Fruit fly (Drosophila melanogaster): ENCODE data around the gene Lip1.

Lip1 gene

DNA sequence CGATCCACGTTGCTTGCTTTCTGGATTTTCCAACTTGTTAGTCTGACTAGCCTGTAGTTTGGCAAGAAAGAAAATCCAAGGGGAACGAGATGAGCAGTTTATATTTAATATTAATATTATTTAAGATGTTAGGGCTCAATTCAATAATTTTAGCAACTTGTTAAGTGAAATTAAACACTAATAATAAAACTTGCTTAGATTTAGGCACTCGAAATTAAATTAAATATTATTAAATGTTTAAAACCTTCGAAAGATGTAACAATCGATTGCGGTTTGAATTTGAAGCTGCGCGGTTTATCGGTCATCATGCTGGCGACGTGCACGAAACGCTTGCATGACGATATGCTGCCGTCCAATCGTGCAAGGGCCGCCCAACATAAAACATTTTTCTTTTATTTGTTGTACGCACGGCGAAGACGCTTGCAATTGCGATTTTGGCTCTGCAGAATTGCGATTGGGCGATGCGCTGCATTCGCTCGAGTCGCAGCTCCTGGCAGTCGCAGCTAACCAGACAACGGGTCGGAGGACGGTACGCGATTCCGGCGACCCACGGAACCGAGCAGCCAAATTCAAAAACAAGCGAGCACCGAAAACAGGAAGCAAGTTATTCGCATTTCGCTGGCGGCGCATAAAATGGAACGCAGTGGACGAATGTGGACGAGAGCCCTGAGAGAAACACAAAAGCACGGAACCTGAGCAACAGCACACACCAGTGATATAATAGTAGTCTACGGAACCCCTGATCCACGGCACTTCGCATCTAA lies 35.8 kb upstream of the Lip1 start, which contains the start of the genes Vha16-5 and CG12299 (continued):
- peak; percentile 69 for TF ChIP-seq gt (GFP tag; IDR thresholded peaks at IDR 0.05)
- peak; percentile 76 for TF ChIP-seq CG16815 (GFP tag; optimal IDR thresholded peaks at IDR 0.05)
- peak; percentile 85 for TF ChIP-seq HLH4C (GFP tag; IDR thresholded peaks at IDR 0.05; ENCODE audit: partially characterized antibody)
- TF ChIP-seq CG6791 (GFP tag; IDR thresholded peaks at IDR 0.05; ENCODE audit: partially characterized antibody): peak; percentile 90
- no peak for TF ChIP-seq br (optimal IDR thresholded peaks at IDR 0.05)
- no peak for TF ChIP-seq CG5180 (GFP tag; optimal IDR thresholded peaks at IDR 0.05)
- no peak for TF ChIP-seq pan (optimal IDR thresholded peaks at IDR 0.05)
- TF ChIP-seq pan (GFP tag; optimal IDR thresholded peaks at IDR 0.05 in 1 of 2, IDR thresholded peaks at IDR 0.05 in 1 of 2): peak in 1 of 2 experiments; percentile 88
- peak; percentile 68 for TF ChIP-seq ftz-f1 (GFP tag; optimal IDR thresholded peaks at IDR 0.05)
- TF ChIP-seq HmgD (GFP tag; optimal IDR thresholded peaks at IDR 0.05): peak; percentile 91
- TF ChIP-seq crp (GFP tag; optimal IDR thresholded peaks at IDR 0.05): peak in 1 of 2 experiments; percentile 57
- peak; percentile 63 for TF ChIP-seq CG18262 (tag; optimal IDR thresholded peaks at IDR 0.05)
- peak; percentile 99 for TF ChIP-seq CG18764 (GFP tag; optimal IDR thresholded peaks at IDR 0.05)
- no peak for TF ChIP-seq scrt (GFP tag; optimal IDR thresholded peaks at IDR 0.05)
- no peak for TF ChIP-seq grn (GFP tag; optimal IDR thresholded peaks at IDR 0.05)
- peak; percentile 30; the same call in 1 of the 2 replicates for TF ChIP-seq CG2129 (GFP tag; IDR thresholded peaks at IDR 0.05; ENCODE audit: partially characterized antibody)
- peak; percentile 71 for TF ChIP-seq Atf-2 (GFP tag; optimal IDR thresholded peaks at IDR 0.05)
- peak; percentile 78 for TF ChIP-seq pum (GFP tag; optimal IDR thresholded peaks at IDR 0.05)
- peak; percentile 87 for TF ChIP-seq CG2889 (GFP tag; IDR thresholded peaks at IDR 0.05)
- no peak for TF ChIP-seq kah (GFP tag; optimal IDR thresholded peaks at IDR 0.05)
- peak; percentile 80 for TF ChIP-seq vnd (GFP tag; IDR thresholded peaks at IDR 0.05; ENCODE audit: partially characterized antibody)
- peak; percentile 93 for TF ChIP-seq CG4282 (GFP tag; optimal IDR thresholded peaks at IDR 0.05)
- peak; percentile 78 for TF ChIP-seq CG6689 (GFP tag; IDR thresholded peaks at IDR 0.05)
- TF ChIP-seq CG4820 (GFP tag; optimal IDR thresholded peaks at IDR 0.05): peak; percentile 82
- no peak for TF ChIP-seq Asciz (GFP tag; optimal IDR thresholded peaks at IDR 0.05)
- peak; percentile 92 for TF ChIP-seq CG13424 (tag; optimal IDR thresholded peaks at IDR 0.05)
- TF ChIP-seq bsh (GFP tag; optimal IDR thresholded peaks at IDR 0.05): peak in 1 of 2 experiments; percentile 80
- no peak for TF ChIP-seq sqz (GFP tag; optimal IDR thresholded peaks at IDR 0.05)
- TF ChIP-seq ewg (GFP tag; optimal IDR thresholded peaks at IDR 0.05): peak; percentile 74
- no peak for TF ChIP-seq CG12071 (GFP tag; optimal IDR thresholded peaks at IDR 0.05)
- TF ChIP-seq kni (GFP tag; optimal IDR thresholded peaks at IDR 0.05): no peak
- no peak for TF ChIP-seq Deaf1 (tag; optimal IDR thresholded peaks at IDR 0.05)
- TF ChIP-seq amos (GFP tag; IDR thresholded peaks at IDR 0.05; ENCODE audit: partially characterized antibody): peak; percentile 88
- TF ChIP-seq Mes4 (GFP tag; optimal IDR thresholded peaks at IDR 0.05): peak; percentile 67
- peak; percentile 83 for TF ChIP-seq row (GFP tag; IDR thresholded peaks at IDR 0.05)
- peak; percentile 84 to 88 for TF ChIP-seq Pdp1 (GFP tag; optimal IDR thresholded peaks at IDR 0.05)
- TF ChIP-seq Rfx (GFP tag; IDR thresholded peaks at IDR 0.05): peak; percentile 96
- peak; percentile 83 for TF ChIP-seq bab2 (GFP tag; optimal IDR thresholded peaks at IDR 0.05)
- peak; percentile 70 for TF ChIP-seq CG17802 (tag; optimal IDR thresholded peaks at IDR 0.05)
- peak; percentile 70 for TF ChIP-seq HmgZ (tag; optimal IDR thresholded peaks at IDR 0.05)
- TF ChIP-seq gsb (GFP tag; IDR thresholded peaks at IDR 0.05): peak; percentile 73
- no peak for TF ChIP-seq CG15011 (GFP tag; optimal IDR thresholded peaks at IDR 0.05)
- peak; percentile 94 for TF ChIP-seq CG1603 (tag; optimal IDR thresholded peaks at IDR 0.05)
- TF ChIP-seq tll (GFP tag; optimal IDR thresholded peaks at IDR 0.05): no peak
- TF ChIP-seq pb (GFP tag; optimal IDR thresholded peaks at IDR 0.05): peak; percentile 69
- TF ChIP-seq Hmr (GFP tag; optimal IDR thresholded peaks at IDR 0.05): no peak
- peak; percentile 62 for TF ChIP-seq Atf3 (GFP tag; optimal IDR thresholded peaks at IDR 0.05)
- peak; percentile 79 for TF ChIP-seq CG43689 (GFP tag; IDR thresholded peaks at IDR 0.05)
